Worm (Caenorhabditis elegans) whole organism, L1 larva: ENCODE data around the gene rpb-8.
A peak's percentile ranks its signal among the peaks of the same experiment; 100 is the strongest.

Experiments used
- C04F5.9 ChIP-seq: sonication (generic microtip); optimal IDR thresholded peaks from 2 replicates; lab custom pipeline; 2016; ENCODE audit warnings: missing genetic modification characterization, missing compliant biosample characterization
- C16A3.4 ChIP-seq: fragments of 150-350 bp; optimal IDR thresholded peaks from 2 replicates; lab custom pipeline; 2014; ENCODE audit warnings: missing biosample characterization, missing genetic modification characterization
- Y116A8C.19 ChIP-seq: sonication (generic microtip); optimal IDR thresholded peaks from 2 replicates; lab custom pipeline; 2016; ENCODE audit warnings: missing compliant biosample characterization, missing genetic modification characterization, borderline replicate concordance
- aha-1 ChIP-seq: fragments of 150-350 bp; optimal IDR thresholded peaks from 2 replicates; lab custom pipeline; 2014; ENCODE audit warnings: missing biosample characterization, missing genetic modification characterization
- aly-2 ChIP-seq: fragments of 150-350 bp; optimal IDR thresholded peaks from 2 replicates; lab custom pipeline; 2014; ENCODE audit warnings: missing biosample characterization, missing genetic modification characterization
- blmp-1 ChIP-seq: fragments of 150-350 bp; optimal IDR thresholded peaks from 2 replicates; lab custom pipeline; 2014; ENCODE audit warnings: missing biosample characterization, missing genetic modification characterization
- ceh-8 ChIP-seq: fragments of 200-800 bp; sonication (Bioruptor generic); optimal IDR thresholded peaks from 2 replicates; lab custom pipeline; 2018; ENCODE audit warnings: mild to moderate bottlenecking, missing genetic modification characterization, moderate library complexity, missing compliant biosample characterization
- ceh-82 ChIP-seq, 3 experiments: fragments of 150-350 bp in 1 of 3; sonication (generic microtip) in 2 of 3; optimal IDR thresholded peaks; 2 replicates each; lab custom pipeline; 2014 to 2017; ENCODE audit warnings: missing biosample characterization in 3 of 3, missing genetic modification characterization in 3 of 3
- ces-1 ChIP-seq: fragments of 150-350 bp; optimal IDR thresholded peaks from 2 replicates; lab custom pipeline; 2014; ENCODE audit warnings: missing biosample characterization, missing genetic modification reagents, missing genetic modification characterization
- efl-1 ChIP-seq, 4 experiments: fragments of 150-350 bp; optimal IDR thresholded peaks in 3 of 4; peaks in 1 of 4; 1 replicate in 1 of 4; 2 replicates in 3 of 4; lab custom pipeline; 2014; ENCODE audit warnings: missing biosample characterization in 2 of 4, missing genetic modification characterization in 2 of 4, missing genetic modification reagents in 2 of 4
- egl-13 ChIP-seq: sonication (generic microtip); optimal IDR thresholded peaks from 2 replicates; lab custom pipeline; 2016; ENCODE audit warnings: missing genotype, missing genetic modification reagents, missing genetic modification characterization, missing compliant biosample characterization
- egl-27 ChIP-seq, 2 experiments: fragments of 150-350 bp in 1 of 2; sonication (generic microtip); optimal IDR thresholded peaks; 3 replicates each; lab custom pipeline; 2017 to 2018; ENCODE audit warnings: missing biosample characterization in 2 of 2, missing genetic modification characterization in 2 of 2, missing genetic modification reagents in 2 of 2
- ets-5 ChIP-seq: fragments of 200-800 bp; sonication (Bioruptor generic); IDR thresholded peaks from 2 replicates; pipeline ENCODE4 v1.3.6; 2022; ENCODE audit warnings: missing genetic modification characterization, missing compliant biosample characterization
- fkh-10 ChIP-seq: sonication (generic microtip); optimal IDR thresholded peaks from 2 replicates; lab custom pipeline; 2017; ENCODE audit warnings: missing biosample characterization, missing genetic modification reagents, missing genetic modification characterization
- fkh-8 ChIP-seq: sonication (generic microtip); optimal IDR thresholded peaks from 2 replicates; lab custom pipeline; 2016; ENCODE audit warnings: mild to moderate bottlenecking, missing genetic modification characterization, missing compliant biosample characterization
- fos-1 ChIP-seq: fragments of 150-350 bp; optimal IDR thresholded peaks from 2 replicates; lab custom pipeline; 2014; ENCODE audit warnings: missing biosample characterization, missing genetic modification characterization
- grh-1 ChIP-seq: fragments of 200-800 bp; sonication (Bioruptor generic); IDR thresholded peaks from 2 replicates; pipeline ENCODE4 v1.3.6; 2022; ENCODE audit warnings: missing genetic modification reagents, missing genetic modification characterization, missing compliant biosample characterization
- hlh-17 ChIP-seq: fragments of 200-800 bp; sonication (Bioruptor generic); optimal IDR thresholded peaks from 2 replicates; lab custom pipeline; 2018; ENCODE audit warnings: missing genetic modification characterization, mild to moderate bottlenecking, missing compliant biosample characterization, moderate library complexity, borderline replicate concordance
- irx-1 ChIP-seq: sonication (generic microtip); optimal IDR thresholded peaks from 2 replicates; lab custom pipeline; 2016; ENCODE audit warnings: missing genetic modification characterization, missing compliant biosample characterization
- lin-14 ChIP-seq: fragments of 200-800 bp; sonication (Bioruptor generic); optimal IDR thresholded peaks from 2 replicates; lab custom pipeline; 2018; ENCODE audit warnings: mild to moderate bottlenecking, missing genetic modification characterization, moderate library complexity, missing compliant biosample characterization
- lin-15B ChIP-seq: fragments of 150-350 bp; sonication (generic microtip); optimal IDR thresholded peaks from 3 replicates; lab custom pipeline; 2014; ENCODE audit warnings: missing biosample characterization, missing genetic modification characterization
- lin-35 ChIP-seq, 2 experiments: fragments of 150-350 bp; optimal IDR thresholded peaks; 2 replicates each; lab custom pipeline; 2014; ENCODE audit warnings: missing biosample characterization in 2 of 2, missing genetic modification characterization in 2 of 2, missing genetic modification reagents in 2 of 2
- lir-3 ChIP-seq: sonication (generic microtip); optimal IDR thresholded peaks from 2 replicates; lab custom pipeline; 2016; ENCODE audit warnings: mild to moderate bottlenecking, missing genetic modification characterization, moderate library complexity, missing compliant biosample characterization; ENCODE audit not compliant: poor library complexity
- lsy-2 ChIP-seq, 2 experiments: fragments of 150-350 bp; optimal IDR thresholded peaks; 2 replicates each; lab custom pipeline; 2014; ENCODE audit warnings: missing biosample characterization in 2 of 2, missing genetic modification characterization in 2 of 2
- mdl-1 ChIP-seq, 2 experiments: fragments of 150-350 bp; optimal IDR thresholded peaks; 2 replicates each; lab custom pipeline; 2014 to 2017; ENCODE audit warnings: missing biosample characterization in 2 of 2, missing genetic modification characterization in 2 of 2, inconsistent platforms in 1 of 2
- mef-2 ChIP-seq: fragments of 150-350 bp; optimal IDR thresholded peaks from 2 replicates; lab custom pipeline; 2014; ENCODE audit warnings: missing biosample characterization, missing genetic modification characterization
- mep-1 ChIP-seq: fragments of 150-350 bp; optimal IDR thresholded peaks from 2 replicates; lab custom pipeline; 2014; ENCODE audit warnings: missing biosample characterization, missing genetic modification characterization
- nhr-12 ChIP-seq: sonication (generic microtip); optimal IDR thresholded peaks from 2 replicates; lab custom pipeline; 2017; ENCODE audit warnings: missing biosample characterization, missing genetic modification characterization
- nhr-20 ChIP-seq: sonication (generic microtip); optimal IDR thresholded peaks from 2 replicates; lab custom pipeline; 2016; ENCODE audit warnings: mild to moderate bottlenecking, missing genetic modification characterization, missing compliant biosample characterization
- nhr-237 ChIP-seq: fragments of 150-350 bp; optimal IDR thresholded peaks from 2 replicates; lab custom pipeline; 2014; ENCODE audit warnings: missing biosample characterization, missing genetic modification characterization
- nhr-47 ChIP-seq: sonication (generic microtip); optimal IDR thresholded peaks from 2 replicates; lab custom pipeline; 2016; ENCODE audit warnings: mild to moderate bottlenecking, missing genetic modification characterization, moderate library complexity, missing compliant biosample characterization
- nhr-85 ChIP-seq: sonication (generic microtip); peaks from one replicate; lab custom pipeline; 2016; ENCODE audit warnings: missing genetic modification characterization, inconsistent platforms, missing compliant biosample characterization
- pax-3 ChIP-seq: fragments of 200-800 bp; sonication (Bioruptor generic); optimal IDR thresholded peaks from 2 replicates; lab custom pipeline; 2018; ENCODE audit warnings: mild to moderate bottlenecking, missing genetic modification characterization, moderate library complexity, missing compliant biosample characterization
- rnt-1 ChIP-seq: sonication (generic microtip); optimal IDR thresholded peaks from 2 replicates; lab custom pipeline; 2016; ENCODE audit warnings: mild to moderate bottlenecking, missing genetic modification characterization, moderate library complexity, missing compliant biosample characterization
- snu-23 ChIP-seq: sonication (generic microtip); optimal IDR thresholded peaks from 2 replicates; lab custom pipeline; 2016; ENCODE audit warnings: missing genetic modification characterization, missing compliant biosample characterization
- swsn-7 ChIP-seq: sonication (generic microtip); optimal IDR thresholded peaks from 2 replicates; lab custom pipeline; 2016; ENCODE audit warnings: missing genetic modification characterization, missing compliant biosample characterization
- tbx-2 ChIP-seq: sonication (generic microtip); optimal IDR thresholded peaks from 2 replicates; lab custom pipeline; 2016; ENCODE audit warnings: missing genetic modification characterization, missing compliant biosample characterization
- unc-130 ChIP-seq: fragments of 150-350 bp; optimal IDR thresholded peaks from 2 replicates; lab custom pipeline; 2017; ENCODE audit warnings: missing biosample characterization, missing genetic modification characterization, inconsistent platforms
- unc-86 ChIP-seq: sonication (generic microtip); optimal IDR thresholded peaks from 2 replicates; lab custom pipeline; 2016; ENCODE audit warnings: missing genetic modification characterization, missing compliant biosample characterization
- vab-15 ChIP-seq: sonication (generic microtip); optimal IDR thresholded peaks from 2 replicates; lab custom pipeline; 2017; ENCODE audit warnings: missing genotype, mild to moderate bottlenecking, missing genetic modification characterization, missing compliant biosample characterization
- zip-4 ChIP-seq: fragments of 200-800 bp; sonication (Bioruptor generic); optimal IDR thresholded peaks from 2 replicates; lab custom pipeline; 2018; ENCODE audit warnings: mild to moderate bottlenecking, missing genetic modification characterization, moderate library complexity, missing compliant biosample characterization
- ztf-11 ChIP-seq, 2 experiments: sonication (generic microtip); optimal IDR thresholded peaks; 2 replicates each; lab custom pipeline; 2016 to 2017; ENCODE audit warnings: missing genetic modification characterization in 2 of 2, missing biosample characterization in 1 of 2, missing compliant biosample characterization in 1 of 2

rpb-8 gene

DNA sequence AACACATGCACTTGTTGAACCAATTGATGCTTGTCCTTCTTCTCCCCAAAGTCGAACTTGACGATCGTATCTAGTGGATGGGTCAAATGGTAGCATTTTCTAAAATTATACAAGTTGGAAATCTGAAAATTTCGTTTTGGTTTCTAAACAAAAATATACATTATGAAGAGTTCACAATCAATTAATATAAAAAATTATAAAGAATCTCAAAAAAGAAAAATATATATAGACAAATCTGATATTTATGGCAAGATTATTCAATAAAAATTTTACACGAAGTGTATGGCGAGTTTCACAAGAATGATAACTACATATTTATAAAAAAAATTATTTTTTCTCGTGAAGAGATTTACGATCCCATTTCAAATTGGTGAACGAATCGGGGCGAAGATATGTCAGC, 2.4 kb upstream of the rpb-8 start, which contains the start of gene ula-1:
ula-1 (minus strand) TSS at position 101 of the 400 bp plus-strand sequence.
- TF ChIP-seq rnt-1 (tag; lab: Kevin White, UChicago), result no peak
- TF ChIP-seq nhr-47, result no peak

DNA sequence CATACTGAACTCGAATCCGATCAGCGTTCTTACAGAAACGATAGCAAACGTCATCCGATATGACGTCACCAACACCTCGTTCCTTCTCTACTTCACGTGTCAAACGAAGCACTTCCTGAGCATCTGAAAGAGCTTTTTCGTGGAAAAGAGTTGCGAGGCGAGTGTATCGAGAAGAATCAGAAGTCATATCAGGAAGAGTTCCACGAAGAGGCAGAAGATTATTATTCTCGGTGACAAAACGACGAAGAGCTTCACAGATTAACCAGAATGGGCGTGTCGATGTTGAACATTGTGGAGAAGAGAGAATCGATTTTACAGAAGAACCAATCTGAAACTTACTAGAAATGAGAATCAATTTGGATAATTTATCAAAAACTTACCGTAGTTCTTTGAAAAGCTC, 1.1 kb upstream of the rpb-8 start:
- no peak for TF ChIP-seq ztf-11 (tag; optimal IDR thresholded peaks at IDR 0.05; lab: Kevin White, UChicago)
- TF ChIP-seq swsn-7 (tag; lab: Kevin White, UChicago), result no peak
- no peak for TF ChIP-seq mep-1 (tag; lab: Kevin White, UChicago)
- no peak for TF ChIP-seq unc-130 (tag; lab: Kevin White, UChicago)
- no peak for TF ChIP-seq fos-1
- TF ChIP-seq C16A3.4 (tag; lab: Kevin White, UChicago), result no peak
- TF ChIP-seq irx-1 (tag; lab: Kevin White, UChicago), result no peak
- TF ChIP-seq nhr-20 (tag; lab: Kevin White, UChicago), result no peak
- TF ChIP-seq zip-4 (GFP tag; lab: Kevin White, UChicago), result no peak
- TF ChIP-seq lir-3 (tag; lab: Kevin White, UChicago), result no peak
- TF ChIP-seq, all 84 proteins: peak for 0

DNA sequence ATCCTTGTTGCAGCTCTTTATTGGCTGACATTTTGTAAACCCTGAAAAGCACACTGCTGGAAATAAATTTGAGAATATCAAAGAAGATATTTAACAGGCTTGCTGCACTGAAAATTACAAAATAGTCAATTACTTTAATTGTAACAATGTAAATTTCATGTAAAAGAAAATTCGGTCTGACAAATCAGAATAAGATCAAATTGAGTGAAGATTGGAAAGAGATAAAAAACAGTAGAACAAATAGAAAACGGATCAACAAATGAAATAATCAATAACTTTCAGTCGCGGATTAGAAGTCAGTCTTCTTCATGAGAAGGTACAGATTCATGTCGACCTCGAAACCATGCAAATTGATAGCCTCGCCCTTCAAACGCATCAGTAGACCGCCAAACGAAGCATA, 731 bp downstream of the rpb-8 start, which contains the start of gene rars-1:
rars-1 (minus strand) TSS at position 101 of the 400 bp plus-strand sequence.
- TF ChIP-seq efl-1 (optimal IDR thresholded peaks at IDR 0.05; lab: Kevin White, UChicago) (no peak), efl-1 (GFP tag; optimal IDR thresholded peaks at IDR 0.05 in 1 of 2; lab: Kevin White, UChicago) (peak in 1 of 2 experiments; percentile 52), unc-86 (tag; lab: Kevin White, UChicago) (no peak)

DNA sequence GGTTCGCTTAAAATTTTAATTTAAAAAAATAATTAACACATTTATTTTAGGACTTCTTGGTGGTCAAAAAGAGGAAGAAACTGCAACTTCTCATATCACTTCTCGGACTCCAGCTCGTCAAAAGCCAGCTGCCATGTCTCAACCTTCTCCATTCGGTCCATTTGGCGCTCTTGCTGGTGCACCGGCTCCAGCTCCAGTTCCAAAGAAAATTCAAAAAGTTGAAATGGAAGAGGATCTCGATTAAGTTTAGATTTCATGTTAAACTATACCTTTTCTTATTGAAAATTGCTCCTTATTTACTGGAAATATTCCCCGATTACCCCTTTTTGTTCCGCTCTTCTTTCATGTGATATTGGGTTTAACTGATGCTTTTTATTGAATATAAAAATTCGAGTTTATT, 4.1 kb downstream of the rpb-8 start:
- TF ChIP-seq nhr-12 (no peak), lsy-2 (tag; optimal IDR thresholded peaks at IDR 0.05; lab: Kevin White, UChicago) (no peak), fkh-8 (tag; lab: Kevin White, UChicago) (no peak), tbx-2 (no peak), hlh-17 (GFP tag; lab: Kevin White, UChicago) (no peak)

DNA sequence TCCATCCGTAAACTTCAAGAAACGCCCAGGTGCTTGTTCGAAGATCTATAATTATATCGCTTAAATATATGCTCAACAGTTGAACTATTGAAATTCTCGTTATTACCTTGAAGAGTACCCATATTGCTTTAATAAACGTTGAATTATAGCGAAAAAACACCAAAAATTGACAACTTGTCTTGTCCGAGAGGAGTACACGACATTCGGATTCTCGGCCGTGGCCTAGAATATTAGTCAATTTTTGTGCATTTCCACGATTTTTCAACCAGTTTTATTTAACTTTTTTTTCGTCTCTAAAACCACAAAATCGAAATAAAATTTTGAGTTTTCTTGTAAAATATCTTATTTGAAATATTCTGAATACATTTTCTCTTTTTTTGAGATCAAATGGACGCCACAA, 5.5 kb downstream of the rpb-8 start, which contains the start of the genes F26F4.9 and cee-1:
F26F4.9 (minus strand) TSS at position 205 of the 400 bp plus-strand sequence.
cee-1 (plus strand) TSS at position 383 of the 400 bp plus-strand sequence.
- TF ChIP-seq nhr-85 (tag; lab: Kevin White, UChicago), result peak; percentile 82
- TF ChIP-seq ceh-82 (tag; optimal IDR thresholded peaks at IDR 0.05; lab: Kevin White, UChicago), result peak in 2 of 3 experiments; percentile 19 to 47
- TF ChIP-seq ets-5 (GFP tag; lab: Robert Waterston, UW), result no peak
- TF ChIP-seq fkh-10, result no peak
- TF ChIP-seq mef-2, result no peak
- no peak for TF ChIP-seq unc-130 (tag; lab: Kevin White, UChicago)
- no peak for TF ChIP-seq aha-1 (tag; lab: Kevin White, UChicago)
- TF ChIP-seq egl-27 (tag; optimal IDR thresholded peaks at IDR 0.05; lab: Kevin White, UChicago), result no peak
- TF ChIP-seq ceh-8 (GFP tag; lab: Kevin White, UChicago), result no peak
- TF ChIP-seq lin-15B (tag; lab: Kevin White, UChicago), result no peak
- peak; percentile 63 to 69 for TF ChIP-seq lsy-2 (tag; optimal IDR thresholded peaks at IDR 0.05; lab: Kevin White, UChicago)
- peak; percentile 93 for TF ChIP-seq lir-3 (tag; lab: Kevin White, UChicago)
- peak; percentile 76 for TF ChIP-seq pax-3 (tag; lab: Kevin White, UChicago)
- TF ChIP-seq blmp-1, result peak; percentile 40
- peak; percentile 75 for TF ChIP-seq snu-23 (GFP tag; lab: Kevin White, UChicago)
- peak; percentile 82 for TF ChIP-seq nhr-47
- no peak for TF ChIP-seq nhr-237 (tag; lab: Kevin White, UChicago)
- no peak for TF ChIP-seq vab-15
- no peak for TF ChIP-seq aly-2
- peak in 1 of 2 experiments; percentile 88 for TF ChIP-seq ztf-11 (tag; optimal IDR thresholded peaks at IDR 0.05; lab: Kevin White, UChicago)
- TF ChIP-seq egl-13, result peak; percentile 75
- peak; percentile 74 for TF ChIP-seq nhr-20 (tag; lab: Kevin White, UChicago)
- peak; percentile 67 to 75 for TF ChIP-seq lin-35 (GFP tag; optimal IDR thresholded peaks at IDR 0.05; lab: Kevin White, UChicago)
- TF ChIP-seq C04F5.9 (tag; lab: Kevin White, UChicago), result peak; percentile 66
- peak; percentile 70 for TF ChIP-seq swsn-7 (tag; lab: Kevin White, UChicago)
- peak; percentile 71 for TF ChIP-seq lin-14 (GFP tag; lab: Kevin White, UChicago)
- TF ChIP-seq tbx-2, result peak; percentile 82
- peak; percentile 84 for TF ChIP-seq mep-1 (tag; lab: Kevin White, UChicago)
- no peak for TF ChIP-seq ces-1
- no peak for TF ChIP-seq mdl-1 (tag; optimal IDR thresholded peaks at IDR 0.05; lab: Kevin White, UChicago)
- peak; percentile 73 for TF ChIP-seq Y116A8C.19 (tag; lab: Kevin White, UChicago)
- TF ChIP-seq C16A3.4 (tag; lab: Kevin White, UChicago), result peak; percentile 35
- no peak for TF ChIP-seq grh-1
- TF ChIP-seq rnt-1 (tag; lab: Kevin White, UChicago), result peak; percentile 96
